Worm (Caenorhabditis elegans) whole organism, L1 larva: ENCODE measurements around the gene C18D11.6.

ENCODE experiments used
- elt-3 ChIP-seq, 6 experiments: fragments of 150-350 bp in 1 of 6; sonication (generic microtip); optimal IDR thresholded peaks; 2 replicates each; lab custom pipeline; 2017 to 2018; ENCODE audit warnings: missing biosample characterization in 6 of 6, missing genetic modification characterization in 6 of 6, inconsistent platforms in 1 of 6
- fkh-10 ChIP-seq: sonication (generic microtip); optimal IDR thresholded peaks from 2 replicates; lab custom pipeline; 2017; ENCODE audit warnings: missing biosample characterization, missing genetic modification reagents, missing genetic modification characterization
- lir-3 ChIP-seq: sonication (generic microtip); optimal IDR thresholded peaks from 2 replicates; lab custom pipeline; 2016; ENCODE audit warnings: mild to moderate bottlenecking, missing genetic modification characterization, moderate library complexity, missing compliant biosample characterization; ENCODE audit not compliant: poor library complexity
- mab-9 ChIP-seq: fragments of 200-800 bp; sonication (Bioruptor generic); IDR thresholded peaks from 2 replicates; pipeline ENCODE4 v1.3.6; 2022; ENCODE audit warnings: missing genetic modification reagents, missing genetic modification characterization, missing compliant biosample characterization
- nhr-47 ChIP-seq: sonication (generic microtip); optimal IDR thresholded peaks from 2 replicates; lab custom pipeline; 2016; ENCODE audit warnings: mild to moderate bottlenecking, missing genetic modification characterization, moderate library complexity, missing compliant biosample characterization

- TF ChIP-seq lir-3 (no peak), elt-3 (tag; optimal IDR thresholded peaks at IDR 0.05; lab: Kevin White, UChicago) (no peak), fkh-10 (GFP tag; lab: Kevin White, UChicago) (no peak), nhr-47 (tag; lab: Kevin White, UChicago) (no peak), mab-9 (GFP tag; lab: Robert Waterston, UW) (no peak)
Measured at ce11 chrIII:11826118-11826517, 15.8 kb downstream of the C18D11.6 start, which contains the start of gene rsp-8.
